Worm (Caenorhabditis elegans): ENCODE measurements around the gene D1086.17.
"Not testable (repeated sequence)": the region's sequence is repeated elsewhere in the genome, so short reads cannot be mapped to it uniquely, and the experiment has no call there.

D1086.17 gene

ce11 chrV:14049274-14049673, 18.4 kb upstream of the D1086.17 start, which contains the start of gene F58D12.1:
Gene F58D12.1 (plus strand): TSS chrV:14049574.
- not testable (repeated sequence) for TF ChIP-seq ets-7, hnd-1, hmbx-1 (tag; optimal IDR thresholded peaks at IDR 0.05)

- TF ChIP-seq scrt-1 (GFP tag; IDR thresholded peaks at IDR 0.05) (0 out of 2 replicates have a peak, but pooled peaks have one; percentile 53), flt-1 (GFP tag; IDR thresholded peaks at IDR 0.05) (peak; percentile 53; the same call in 1 of the 2 replicates), pes-1 (GFP tag; IDR thresholded peaks at IDR 0.05) (peak; percentile 76; the same call in 1 of the 2 replicates), tbx-37 (GFP tag; conservative IDR thresholded peaks at IDR 0.05) (peak; percentile 87), ets-7 (tag; optimal IDR thresholded peaks at IDR 0.05) (peak; percentile 35), tbx-11 (GFP tag; IDR thresholded peaks at IDR 0.05) (0 out of 2 replicates have a peak, but pooled peaks have one; percentile 28)
Measured at ce11 chrV:14055097-14055496, 12.6 kb upstream of the D1086.17 start.

ce11 chrV:14057540-14057939, 10.1 kb upstream of the D1086.17 start, which contains the start of gene F58D12.3:
Gene F58D12.3 (plus strand): TSS chrV:14057840.
- TF ChIP-seq pes-1 (GFP tag; IDR thresholded peaks at IDR 0.05): no peak
- TF ChIP-seq scrt-1 (GFP tag; IDR thresholded peaks at IDR 0.05): no peak
- TF ChIP-seq sea-1 (GFP tag; conservative IDR thresholded peaks at IDR 0.05): no peak
- TF ChIP-seq B0310.2 (tag; optimal IDR thresholded peaks at IDR 0.05): no peak
- no peak for TF ChIP-seq hmbx-1 (tag; optimal IDR thresholded peaks at IDR 0.05)
- TF ChIP-seq hnd-1 (tag; optimal IDR thresholded peaks at IDR 0.05): no peak
- no peak for TF ChIP-seq tra-4 (tag; optimal IDR thresholded peaks at IDR 0.05)
- no peak for TF ChIP-seq ets-7 (tag; optimal IDR thresholded peaks at IDR 0.05)
- TF ChIP-seq ceh-13 (GFP tag; optimal IDR thresholded peaks at IDR 0.05): no peak
- no peak for TF ChIP-seq tbx-37 (GFP tag; conservative IDR thresholded peaks at IDR 0.05)
- TF ChIP-seq tbx-11 (GFP tag; IDR thresholded peaks at IDR 0.05): no peak
- TF ChIP-seq flt-1 (GFP tag; IDR thresholded peaks at IDR 0.05): no peak
- TF ChIP-seq aly-1 (tag; optimal IDR thresholded peaks at IDR 0.05): no peak
- no peak for TF ChIP-seq F13C5.2 (tag; optimal IDR thresholded peaks at IDR 0.05)
- TF ChIP-seq hmg-4 (GFP tag; optimal IDR thresholded peaks at IDR 0.05): no peak

ce11 chrV:14063980-14064379, 3.7 kb upstream of the D1086.17 start:
- TF ChIP-seq scrt-1 (GFP tag; IDR thresholded peaks at IDR 0.05) (no peak), hmg-4 (GFP tag; optimal IDR thresholded peaks at IDR 0.05) (no peak), ceh-13 (GFP tag; optimal IDR thresholded peaks at IDR 0.05) (no peak), ets-7 (tag; optimal IDR thresholded peaks at IDR 0.05) (no peak), ama-1 (optimal IDR thresholded peaks at IDR 0.05) (no peak), pes-1 (GFP tag; IDR thresholded peaks at IDR 0.05) (no peak), hnd-1 (tag; optimal IDR thresholded peaks at IDR 0.05) (no peak), B0310.2 (tag; optimal IDR thresholded peaks at IDR 0.05) (no peak), aly-1 (tag; optimal IDR thresholded peaks at IDR 0.05) (no peak), tbx-37 (GFP tag; conservative IDR thresholded peaks at IDR 0.05) (no peak), flt-1 (GFP tag; IDR thresholded peaks at IDR 0.05) (no peak), tbx-11 (GFP tag; IDR thresholded peaks at IDR 0.05) (no peak), sea-1 (GFP tag; conservative IDR thresholded peaks at IDR 0.05) (no peak), ceh-36 (tag; optimal IDR thresholded peaks at IDR 0.05) (no peak)

- no peak for TF ChIP-seq sea-1 (GFP tag; conservative IDR thresholded peaks at IDR 0.05)
- TF ChIP-seq hmg-4 (GFP tag; optimal IDR thresholded peaks at IDR 0.05): no peak
- no peak for TF ChIP-seq ama-1 (optimal IDR thresholded peaks at IDR 0.05)
- no peak for TF ChIP-seq hnd-1 (tag; optimal IDR thresholded peaks at IDR 0.05)
- TF ChIP-seq aly-1 (tag; optimal IDR thresholded peaks at IDR 0.05): no peak
- TF ChIP-seq flt-1 (GFP tag; IDR thresholded peaks at IDR 0.05): no peak
- TF ChIP-seq F13C5.2 (tag; optimal IDR thresholded peaks at IDR 0.05): no peak
- no peak for TF ChIP-seq scrt-1 (GFP tag; IDR thresholded peaks at IDR 0.05)
- TF ChIP-seq ets-7 (tag; optimal IDR thresholded peaks at IDR 0.05): no peak
- TF ChIP-seq B0310.2 (tag; optimal IDR thresholded peaks at IDR 0.05): no peak
- TF ChIP-seq ceh-36 (tag; optimal IDR thresholded peaks at IDR 0.05): no peak
- no peak for TF ChIP-seq hmbx-1 (tag; optimal IDR thresholded peaks at IDR 0.05)
- TF ChIP-seq pes-1 (GFP tag; IDR thresholded peaks at IDR 0.05): no peak
- TF ChIP-seq tbx-37 (GFP tag; conservative IDR thresholded peaks at IDR 0.05): no peak
Measured at ce11 chrV:14064422-14064821, 3.2 kb upstream of the D1086.17 start, which contains the start of gene D1086.21. Gene D1086.21 (plus strand): TSS chrV:14064722.

- no peak for TF ChIP-seq ama-1 (optimal IDR thresholded peaks at IDR 0.05)
- no peak for TF ChIP-seq ceh-36 (tag; optimal IDR thresholded peaks at IDR 0.05)
- TF ChIP-seq aly-1 (tag; optimal IDR thresholded peaks at IDR 0.05): no peak
- no peak for TF ChIP-seq tbx-37 (GFP tag; conservative IDR thresholded peaks at IDR 0.05)
- TF ChIP-seq hnd-1 (tag; optimal IDR thresholded peaks at IDR 0.05): no peak
- no peak for TF ChIP-seq scrt-1 (GFP tag; IDR thresholded peaks at IDR 0.05)
- no peak for TF ChIP-seq ceh-13 (GFP tag; optimal IDR thresholded peaks at IDR 0.05)
Measured at ce11 chrV:14069899-14070298, 2.2 kb downstream of the D1086.17 start.

- TF ChIP-seq ets-7 (tag; optimal IDR thresholded peaks at IDR 0.05): no peak
- TF ChIP-seq hmg-4 (GFP tag; optimal IDR thresholded peaks at IDR 0.05): no peak
- no peak for TF ChIP-seq scrt-1 (GFP tag; IDR thresholded peaks at IDR 0.05)
- no peak for TF ChIP-seq B0310.2 (tag; optimal IDR thresholded peaks at IDR 0.05)
- no peak for TF ChIP-seq aly-1 (tag; optimal IDR thresholded peaks at IDR 0.05)
- TF ChIP-seq ceh-13 (GFP tag; optimal IDR thresholded peaks at IDR 0.05): no peak
- no peak for TF ChIP-seq pes-1 (GFP tag; IDR thresholded peaks at IDR 0.05)
- TF ChIP-seq tbx-37 (GFP tag; conservative IDR thresholded peaks at IDR 0.05): no peak
- no peak for TF ChIP-seq hnd-1 (tag; optimal IDR thresholded peaks at IDR 0.05)
Measured at ce11 chrV:14074160-14074559, 6.5 kb downstream of the D1086.17 start, which contains the start of gene D1086.11. Gene D1086.11 (plus strand): TSS chrV:14074460.

- TF ChIP-seq hmbx-1 (tag; optimal IDR thresholded peaks at IDR 0.05) (no peak), tbx-37 (GFP tag; conservative IDR thresholded peaks at IDR 0.05) (no peak), sea-1 (GFP tag; conservative IDR thresholded peaks at IDR 0.05) (no peak), ceh-13 (GFP tag; optimal IDR thresholded peaks at IDR 0.05) (no peak), B0310.2 (tag; optimal IDR thresholded peaks at IDR 0.05) (no peak), ama-1 (optimal IDR thresholded peaks at IDR 0.05) (no peak), tbx-11 (GFP tag; IDR thresholded peaks at IDR 0.05) (no peak), ets-7 (tag; optimal IDR thresholded peaks at IDR 0.05) (no peak), aly-1 (tag; optimal IDR thresholded peaks at IDR 0.05) (no peak), hnd-1 (tag; optimal IDR thresholded peaks at IDR 0.05) (no peak), hmg-4 (GFP tag; optimal IDR thresholded peaks at IDR 0.05) (no peak), pes-1 (GFP tag; IDR thresholded peaks at IDR 0.05) (no peak), ceh-36 (tag; optimal IDR thresholded peaks at IDR 0.05) (no peak), tra-4 (tag; optimal IDR thresholded peaks at IDR 0.05) (no peak)
Measured at ce11 chrV:14079501-14079900, 11.8 kb downstream of the D1086.17 start, which contains the start of gene D1086.6. Gene D1086.6 (plus strand): TSS chrV:14079801.

All from whole organism, early embryonic.